Fruit fly (Drosophila melanogaster): Measurements from ENCODE around the gene CG31131.
A peak's percentile ranks its signal among the peaks of the same experiment; 100 is the strongest.

The CG31131 gene

dm6 chr3R:27988647-27989430, 25.8 kb upstream of the CG31131 start (continued):
- TF ChIP-seq CG11902 (GFP tag; optimal IDR thresholded peaks at IDR 0.05) (peak; percentile 24), CG8119 (GFP tag; IDR thresholded peaks at IDR 0.05) (peak; percentile 53; the same call in 2 of the 3 replicates), achi (GFP tag; optimal IDR thresholded peaks at IDR 0.05) (peak; percentile 19), cyc (GFP tag; optimal IDR thresholded peaks at IDR 0.05) (no peak), acj6 (GFP tag; optimal IDR thresholded peaks at IDR 0.05) (peak; percentile 7), Eip93F (GFP tag; optimal IDR thresholded peaks at IDR 0.05) (no peak), fd85E (GFP tag; optimal IDR thresholded peaks at IDR 0.05) (no peak), CG6808 (GFP tag; optimal IDR thresholded peaks at IDR 0.05) (no peak), CG6792 (GFP tag; optimal IDR thresholded peaks at IDR 0.05) (peak; percentile 15), CG8632 (GFP tag; optimal IDR thresholded peaks at IDR 0.05) (peak; percentile 12), OdsH (GFP tag; optimal IDR thresholded peaks at IDR 0.05) (peak; percentile 49), CG11294 (GFP tag; IDR thresholded peaks at IDR 0.05) (peak; percentile 55), Gug (GFP tag; IDR thresholded peaks at IDR 0.05) (peak; percentile 75), Ets96B (tag; optimal IDR thresholded peaks at IDR 0.05) (no peak), eg (GFP tag; IDR thresholded peaks at IDR 0.05) (peak; percentile 76), Sox14 (GFP tag; optimal IDR thresholded peaks at IDR 0.05) (peak; percentile 44), Eip78C (GFP tag) (peak; percentile 72), Met (GFP tag; optimal IDR thresholded peaks at IDR 0.05) (peak; percentile 3), dsx (GFP tag; optimal IDR thresholded peaks at IDR 0.05; ENCODE audit: poor library complexity, severe bottlenecking) (no peak), Sox15 (GFP tag; optimal IDR thresholded peaks at IDR 0.05) (peak; percentile 12)

dm6 chr3R:27988189-27988588, 25.2 kb upstream of the CG31131 start, which contains the start of gene betaTub97EF:
Gene betaTub97EF, minus strand, starts transcription at chr3R:27988384.
- peak; percentile 69 for TF ChIP-seq Eip78C (GFP tag)
- TF ChIP-seq Sox14 (GFP tag; optimal IDR thresholded peaks at IDR 0.05), result no peak
- no peak for TF ChIP-seq fd85E (GFP tag; optimal IDR thresholded peaks at IDR 0.05)
- TF ChIP-seq CG6163 (GFP tag; IDR thresholded peaks at IDR 0.05), result peak; percentile 36; the same call in 1 of the 3 replicates
- TF ChIP-seq salr (GFP tag; optimal IDR thresholded peaks at IDR 0.05), result no peak
- no peak for TF ChIP-seq Ets21C (GFP tag; optimal IDR thresholded peaks at IDR 0.05)
- no peak for TF ChIP-seq CG8319 (GFP tag; optimal IDR thresholded peaks at IDR 0.05)
- no peak for TF ChIP-seq Smox (GFP tag; optimal IDR thresholded peaks at IDR 0.05)
- TF ChIP-seq CG8119 (GFP tag; IDR thresholded peaks at IDR 0.05), result no peak
- peak; percentile 16 for TF ChIP-seq pdm3 (GFP tag; optimal IDR thresholded peaks at IDR 0.05)
- TF ChIP-seq CG31627 (GFP tag; optimal IDR thresholded peaks at IDR 0.05), result no peak
- peak; percentile 42 for TF ChIP-seq Gug (GFP tag; IDR thresholded peaks at IDR 0.05)
- TF ChIP-seq cyc (GFP tag; optimal IDR thresholded peaks at IDR 0.05), result no peak
- no peak for TF ChIP-seq CG3919 (GFP tag; optimal IDR thresholded peaks at IDR 0.05)
- no peak for TF ChIP-seq Blimp-1 (GFP tag; optimal IDR thresholded peaks at IDR 0.05)
- TF ChIP-seq CG10631 (GFP tag; optimal IDR thresholded peaks at IDR 0.05), result no peak
- no peak for TF ChIP-seq esn (GFP tag; optimal IDR thresholded peaks at IDR 0.05)
- TF ChIP-seq CG11294 (GFP tag; IDR thresholded peaks at IDR 0.05), result peak; percentile 60
- no peak for TF ChIP-seq spab (GFP tag; optimal IDR thresholded peaks at IDR 0.05)
- TF ChIP-seq eg (GFP tag; IDR thresholded peaks at IDR 0.05), result peak; percentile 45; the same call in 2 of the 3 replicates
- TF ChIP-seq CG4318 (GFP tag; optimal IDR thresholded peaks at IDR 0.05), result no peak

- TF ChIP-seq fd85E (GFP tag; optimal IDR thresholded peaks at IDR 0.05), result no peak
- no peak for TF ChIP-seq Hr4 (GFP tag; optimal IDR thresholded peaks at IDR 0.05)
- TF ChIP-seq CG11902 (GFP tag; optimal IDR thresholded peaks at IDR 0.05), result no peak
- no peak for TF ChIP-seq CG6276 (GFP tag; optimal IDR thresholded peaks at IDR 0.05)
- TF ChIP-seq CG6854 (GFP tag; optimal IDR thresholded peaks at IDR 0.05), result no peak
- no peak for TF ChIP-seq Lpt (GFP tag; optimal IDR thresholded peaks at IDR 0.05)
- TF ChIP-seq topi (GFP tag; optimal IDR thresholded peaks at IDR 0.05), result no peak
- no peak for TF ChIP-seq CG15336 (GFP tag; IDR thresholded peaks at IDR 0.05)
- no peak for TF ChIP-seq CG3919 (GFP tag; optimal IDR thresholded peaks at IDR 0.05)
- no peak for TF ChIP-seq pdm3 (GFP tag; optimal IDR thresholded peaks at IDR 0.05)
- TF ChIP-seq achi (GFP tag; optimal IDR thresholded peaks at IDR 0.05), result no peak
- no peak for TF ChIP-seq Ets21C (GFP tag; optimal IDR thresholded peaks at IDR 0.05)
- TF ChIP-seq esn (GFP tag; optimal IDR thresholded peaks at IDR 0.05), result no peak
- no peak for TF ChIP-seq CG6163 (GFP tag; IDR thresholded peaks at IDR 0.05)
- no peak for TF ChIP-seq cyc (GFP tag; optimal IDR thresholded peaks at IDR 0.05)
- TF ChIP-seq Blimp-1 (GFP tag; optimal IDR thresholded peaks at IDR 0.05), result no peak
- no peak for TF ChIP-seq CG7368 (GFP tag; optimal IDR thresholded peaks at IDR 0.05)
- no peak for TF ChIP-seq salr (GFP tag; optimal IDR thresholded peaks at IDR 0.05)
- no peak for TF ChIP-seq CG6792 (GFP tag; optimal IDR thresholded peaks at IDR 0.05)
Observed at dm6 chr3R:27987772-27988171, 24.8 kb upstream of the CG31131 start.

All from whole organism, prepupa.